Fruit fly (Drosophila melanogaster) S2 (cell line): ENCODE data around the gene Oatp30B.

Experiments used
- CG8478 ChIP-seq: fragments of >200 bp; optimal IDR thresholded peaks from 2 replicates; lab custom pipeline; 2018
- CTCF ChIP-seq, 2 experiments: fragments of >200 bp; optimal IDR thresholded peaks; 2 replicates each; lab custom pipeline; 2018

dm6 chr2L:9494663-9495417 lies 26.2 kb upstream of the Oatp30B start, which contains the start of gene Gdi:
- TF ChIP-seq CG8478 (lab: Kevin White, UChicago) (no peak), CTCF (optimal IDR thresholded peaks at IDR 0.05; lab: Kevin White, UChicago) (no peak)
